Worm (Caenorhabditis elegans): ENCODE results near the gene pcs-1.

ce11 chrII:11595368-11595996 lies 17.9 kb upstream of the pcs-1 start, which contains the start of gene gfat-1:
- no peak for TF ChIP-seq W03F9.2 (tag; optimal IDR thresholded peaks at IDR 0.05)
- TF ChIP-seq him-1 (tag; optimal IDR thresholded peaks at IDR 0.05) = no peak
